Worm (Caenorhabditis elegans) whole organism, L4/young adult: ENCODE results near the gene Y39B6A.30.

Source experiments
- W03F9.2 ChIP-seq: fragments of 150-350 bp; optimal IDR thresholded peaks from 2 replicates; lab custom pipeline; 2014; ENCODE audit warnings: missing biosample characterization, missing genetic modification characterization
- dao-5 ChIP-seq: sonication (generic microtip); optimal IDR thresholded peaks from 2 replicates; lab custom pipeline; 2016; ENCODE audit warnings: missing genotype, missing genetic modification characterization, moderate library complexity, missing compliant biosample characterization
- him-1 ChIP-seq: sonication (generic microtip); optimal IDR thresholded peaks from 2 replicates; lab custom pipeline; 2016; ENCODE audit warnings: missing genotype, missing genetic modification reagents, missing genetic modification characterization, missing compliant biosample characterization

Gene Y39B6A.30

ce11 chrV:18998045-18998444 is 16.3 kb upstream of the Y39B6A.30 start, which contains the start of gene tgt-2:
Gene tgt-2 (plus strand): TSS chrV:18998345.
- TF ChIP-seq dao-5 (tag; lab: Kevin White, UChicago), result no peak
- no peak for TF ChIP-seq him-1 (tag; lab: Kevin White, UChicago)
- no peak for TF ChIP-seq W03F9.2 (tag; lab: Kevin White, UChicago)

ce11 chrV:19000542-19000941 is 13.8 kb upstream of the Y39B6A.30 start:
- TF ChIP-seq dao-5 (tag; lab: Kevin White, UChicago) (no peak), him-1 (tag; lab: Kevin White, UChicago) (no peak), W03F9.2 (tag; lab: Kevin White, UChicago) (no peak)

- TF ChIP-seq W03F9.2 (tag; lab: Kevin White, UChicago) (no peak), him-1 (tag; lab: Kevin White, UChicago) (no peak), dao-5 (tag; lab: Kevin White, UChicago) (no peak)
Measured at ce11 chrV:19001016-19001415, 13.4 kb upstream of the Y39B6A.30 start, which contains the start of gene Y39B6A.34. Gene Y39B6A.34 (plus strand): TSS chrV:19001018.

ce11 chrV:19001656-19002055 is 12.7 kb upstream of the Y39B6A.30 start, which contains the start of gene Y39B6A.33:
Gene Y39B6A.33 (plus strand): TSS chrV:19001956.
- TF ChIP-seq him-1 (tag; lab: Kevin White, UChicago), result no peak
- no peak for TF ChIP-seq W03F9.2 (tag; lab: Kevin White, UChicago)

ce11 chrV:19010405-19010804 is 4.0 kb upstream of the Y39B6A.30 start:
- TF ChIP-seq him-1 (tag; lab: Kevin White, UChicago), result no peak
- no peak for TF ChIP-seq W03F9.2 (tag; lab: Kevin White, UChicago)
- no peak for TF ChIP-seq dao-5 (tag; lab: Kevin White, UChicago)

ce11 chrV:19013215-19013614 is 1.2 kb upstream of the Y39B6A.30 start:
- TF ChIP-seq him-1 (tag; lab: Kevin White, UChicago), result no peak
- no peak for TF ChIP-seq dao-5 (tag; lab: Kevin White, UChicago)
- no peak for TF ChIP-seq W03F9.2 (tag; lab: Kevin White, UChicago)

ce11 chrV:19019239-19019638 is 4.9 kb downstream of the Y39B6A.30 start:
- no peak for TF ChIP-seq W03F9.2 (tag; lab: Kevin White, UChicago)
- TF ChIP-seq him-1 (tag; lab: Kevin White, UChicago), result no peak
- TF ChIP-seq dao-5 (tag; lab: Kevin White, UChicago), result no peak

- TF ChIP-seq dao-5 (tag; lab: Kevin White, UChicago) (no peak), W03F9.2 (tag; lab: Kevin White, UChicago) (no peak), him-1 (tag; lab: Kevin White, UChicago) (no peak)
Measured at ce11 chrV:19024683-19025082, 10.3 kb downstream of the Y39B6A.30 start, which contains the start of gene Y39B6A.29. Gene Y39B6A.29 (minus strand): TSS chrV:19024783.

ce11 chrV:19026163-19026562 is 11.8 kb downstream of the Y39B6A.30 start, which contains the start of gene Y39B6A.25:
Gene Y39B6A.25 (plus strand): TSS chrV:19026463.
- no peak for TF ChIP-seq W03F9.2 (tag; lab: Kevin White, UChicago)
- no peak for TF ChIP-seq him-1 (tag; lab: Kevin White, UChicago)
- no peak for TF ChIP-seq dao-5 (tag; lab: Kevin White, UChicago)

- TF ChIP-seq dao-5 (tag; lab: Kevin White, UChicago) (no peak), W03F9.2 (tag; lab: Kevin White, UChicago) (no peak), him-1 (tag; lab: Kevin White, UChicago) (no peak)
Measured at ce11 chrV:19027338-19027737, 13.0 kb downstream of the Y39B6A.30 start.

ce11 chrV:19031456-19031855 is 17.1 kb downstream of the Y39B6A.30 start, which contains the start of gene Y39B6A.27:
Gene Y39B6A.27 (plus strand): TSS chrV:19031756.
- TF ChIP-seq dao-5 (tag; lab: Kevin White, UChicago) (no peak), him-1 (tag; lab: Kevin White, UChicago) (no peak), W03F9.2 (tag; lab: Kevin White, UChicago) (no peak)

ce11 chrV:19036061-19036460 is 21.7 kb downstream of the Y39B6A.30 start:
- TF ChIP-seq W03F9.2 (tag; lab: Kevin White, UChicago), result no peak
- no peak for TF ChIP-seq him-1 (tag; lab: Kevin White, UChicago)
- TF ChIP-seq dao-5 (tag; lab: Kevin White, UChicago), result no peak

- TF ChIP-seq him-1 (tag; lab: Kevin White, UChicago) (no peak), W03F9.2 (tag; lab: Kevin White, UChicago) (no peak), dao-5 (tag; lab: Kevin White, UChicago) (no peak)
Measured at ce11 chrV:19037222-19037621, 22.8 kb downstream of the Y39B6A.30 start, which contains the start of gene asp-17. Gene asp-17 (minus strand): TSS chrV:19037322.

ce11 chrV:19042256-19042655 is 27.9 kb downstream of the Y39B6A.30 start, which contains the start of gene asp-16:
Gene asp-16 (minus strand): TSS chrV:19042605.
- TF ChIP-seq dao-5 (tag; lab: Kevin White, UChicago), result no peak
- no peak for TF ChIP-seq W03F9.2 (tag; lab: Kevin White, UChicago)
- TF ChIP-seq him-1 (tag; lab: Kevin White, UChicago), result no peak
